Worm (Caenorhabditis elegans): ENCODE results near the gene dlc-3.

- no peak for TF ChIP-seq aly-2 (tag; optimal IDR thresholded peaks at IDR 0.05)
- TF ChIP-seq nhr-11 (tag; optimal IDR thresholded peaks at IDR 0.05), result no peak
Measured at ce11 chrIV:16400412-16401381, 31.3 kb upstream of the dlc-3 start.

Data from whole organism, L4 larva.